Worm (Caenorhabditis elegans): ENCODE results near the gene wdr-62.

Gene wdr-62

DNA sequence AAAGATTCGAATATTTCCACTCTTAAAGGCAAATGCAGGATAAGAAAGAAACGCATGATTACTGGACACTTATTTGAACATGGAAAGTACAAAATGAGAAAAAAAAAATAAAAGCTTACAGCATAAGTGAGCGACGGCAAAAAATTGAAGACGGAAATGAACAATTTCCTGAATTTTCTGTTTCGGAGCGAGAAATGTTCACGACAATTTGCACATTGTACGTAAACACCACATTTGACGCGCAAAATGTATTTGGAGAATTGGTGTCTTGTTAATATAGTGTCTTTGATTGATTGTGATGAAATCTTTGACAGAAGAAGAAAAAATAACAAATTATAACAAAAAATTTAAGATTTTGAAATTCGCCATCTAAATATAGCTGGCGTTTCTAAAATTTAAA lies 18.3 kb upstream of the wdr-62 start, which contains the start of gene F36D4.5 (continued):
- TF ChIP-seq Y116A8C.19 (tag; optimal IDR thresholded peaks at IDR 0.05; ENCODE audit: borderline replicate concordance) (no peak), unc-30 (tag; optimal IDR thresholded peaks at IDR 0.05) (no peak), grh-1 (GFP tag; IDR thresholded peaks at IDR 0.05) (no peak), mef-2 (tag; optimal IDR thresholded peaks at IDR 0.05) (no peak), dsc-1 (tag; optimal IDR thresholded peaks at IDR 0.05) (no peak), vab-15 (tag; optimal IDR thresholded peaks at IDR 0.05) (no peak), blmp-1 (tag; optimal IDR thresholded peaks at IDR 0.05) (peak; percentile 39), hlh-4 (tag; optimal IDR thresholded peaks at IDR 0.05) (no peak), nhr-47 (tag; optimal IDR thresholded peaks at IDR 0.05) (peak; percentile 38), C16A3.4 (tag; optimal IDR thresholded peaks at IDR 0.05) (no peak), nhr-71 (tag; optimal IDR thresholded peaks at IDR 0.05) (peak; percentile 50), efl-3 (GFP tag; optimal IDR thresholded peaks at IDR 0.05) (no peak), lin-35 (GFP tag; optimal IDR thresholded peaks at IDR 0.05) (peak; percentile 48 to 52), lin-14 (GFP tag; optimal IDR thresholded peaks at IDR 0.05) (peak; percentile 73), sup-37 (GFP tag; optimal IDR thresholded peaks at IDR 0.05) (no peak), isw-1 (GFP tag; IDR thresholded peaks at IDR 0.05) (no peak), tbx-2 (tag; optimal IDR thresholded peaks at IDR 0.05) (peak; percentile 41), hpl-2 (GFP tag; optimal IDR thresholded peaks at IDR 0.05) (no peak), rnt-1 (tag; optimal IDR thresholded peaks at IDR 0.05) (no peak), ces-1 (GFP tag; optimal IDR thresholded peaks at IDR 0.05) (no peak), ceh-82 (tag; optimal IDR thresholded peaks at IDR 0.05) (peak in 1 of 3 experiments; percentile 14), lin-13 (GFP tag; optimal IDR thresholded peaks at IDR 0.05) (peak; percentile 1), mdl-1 (tag; optimal IDR thresholded peaks at IDR 0.05) (peak in 1 of 2 experiments; percentile 14), lsy-2 (tag; optimal IDR thresholded peaks at IDR 0.05) (peak; percentile 42 to 57), F16B12.6 (tag; optimal IDR thresholded peaks at IDR 0.05) (peak; percentile 85), zip-4 (GFP tag; optimal IDR thresholded peaks at IDR 0.05) (no peak), fkh-8 (tag; optimal IDR thresholded peaks at IDR 0.05) (peak; percentile 9), pax-3 (tag; optimal IDR thresholded peaks at IDR 0.05) (no peak), zag-1 (tag; optimal IDR thresholded peaks at IDR 0.05) (no peak), lir-3 (tag; optimal IDR thresholded peaks at IDR 0.05; ENCODE audit: poor library complexity) (no peak), nhr-20 (tag; optimal IDR thresholded peaks at IDR 0.05) (no peak), sox-4 (tag; optimal IDR thresholded peaks at IDR 0.05) (no peak), efl-1 (optimal IDR thresholded peaks at IDR 0.05) (peak; percentile 16 to 50), efl-1 (GFP tag; optimal IDR thresholded peaks at IDR 0.05 in 1 of 2) (peak; percentile 31 to 76), lin-15B (tag; optimal IDR thresholded peaks at IDR 0.05) (no peak), unc-62 (GFP tag; optimal IDR thresholded peaks at IDR 0.05) (no peak), unc-130 (tag; optimal IDR thresholded peaks at IDR 0.05) (no peak), nhr-19 (GFP tag; conservative IDR thresholded peaks at IDR 0.05) (no peak), unc-86 (tag; optimal IDR thresholded peaks at IDR 0.05) (no peak), nhr-90 (tag; optimal IDR thresholded peaks at IDR 0.05; ENCODE audit: poor library complexity) (no peak), elt-2 (tag; optimal IDR thresholded peaks at IDR 0.05) (no peak), mab-9 (GFP tag; IDR thresholded peaks at IDR 0.05) (no peak), alr-1 (tag; optimal IDR thresholded peaks at IDR 0.05; ENCODE audit: borderline replicate concordance) (no peak), tlp-1 (tag; optimal IDR thresholded peaks at IDR 0.05) (no peak), ztf-4 (tag; optimal IDR thresholded peaks at IDR 0.05) (no peak), hlh-17 (GFP tag; optimal IDR thresholded peaks at IDR 0.05; ENCODE audit: borderline replicate concordance) (no peak), nhr-76 (tag; optimal IDR thresholded peaks at IDR 0.05) (no peak)
